Fruit fly (Drosophila melanogaster) whole organism, wandering third instar larva: ENCODE data around the gene CNMa.
A peak's percentile ranks its signal among the peaks of the same experiment; 100 is the strongest.

Source experiments
- Abd-B ChIP-seq: fragments of >200 bp; optimal IDR thresholded peaks from 2 replicates; lab custom pipeline; 2017; ENCODE audit warnings: missing biosample characterization, missing genetic modification characterization
- CG32264 ChIP-seq: fragments of 200-800 bp; sonication (Bioruptor generic); optimal IDR thresholded peaks from 2 replicates; lab custom pipeline; 2016; ENCODE audit warnings: missing biosample characterization, missing genetic modification characterization
- CG9705 ChIP-seq: fragments of 200-800 bp; sonication (Bioruptor generic); optimal IDR thresholded peaks from 2 replicates; lab custom pipeline; 2018; ENCODE audit warnings: missing biosample characterization, mild to moderate bottlenecking, missing genetic modification characterization
- CrebA ChIP-seq: fragments of 200-800 bp; sonication (Bioruptor generic); optimal IDR thresholded peaks from 2 replicates; lab custom pipeline; 2016; ENCODE audit warnings: missing biosample characterization, mild to moderate bottlenecking, missing genetic modification characterization, borderline replicate concordance
- Dfd ChIP-seq: fragments of >200 bp; optimal IDR thresholded peaks from 2 replicates; lab custom pipeline; 2017; ENCODE audit warnings: missing biosample characterization, missing genetic modification characterization
- GATAd ChIP-seq: sonication (Bioruptor generic); optimal IDR thresholded peaks from 2 replicates; lab custom pipeline; 2016; ENCODE audit warnings: missing biosample characterization, missing genetic modification characterization
- HLH106 ChIP-seq: fragments of 200-800 bp; optimal IDR thresholded peaks from 3 replicates; lab custom pipeline; 2019; ENCODE audit warnings: missing biosample characterization, mild to moderate bottlenecking, missing genetic modification characterization, moderate library complexity
- Hr78 ChIP-seq: fragments of >200 bp; optimal IDR thresholded peaks from 2 replicates; lab custom pipeline; 2017; ENCODE audit warnings: missing biosample characterization, missing genetic modification characterization
- Jra ChIP-seq: sonication (Bioruptor generic); optimal IDR thresholded peaks from 2 replicates; lab custom pipeline; 2016; ENCODE audit warnings: missing biosample characterization, missing genetic modification characterization
- Mio ChIP-seq: sonication (Bioruptor generic); optimal IDR thresholded peaks from 2 replicates; lab custom pipeline; 2016; ENCODE audit warnings: missing biosample characterization, missing genetic modification characterization
- Myc ChIP-seq: fragments of >200 bp; optimal IDR thresholded peaks from 2 replicates; lab custom pipeline; 2017
- N ChIP-seq: fragments of >200 bp; optimal IDR thresholded peaks from 2 replicates; lab custom pipeline; 2018; ENCODE audit warnings: missing biosample characterization, missing external identifiers, missing genetic modification characterization
- Rel ChIP-seq, 2 experiments: fragments of 200-800 bp; sonication (Bioruptor generic) in 1 of 2; optimal IDR thresholded peaks; 2 replicates in 1 of 2; 3 replicates in 1 of 2; lab custom pipeline; 2016 to 2019; ENCODE audit warnings: mild to moderate bottlenecking in 2 of 2, missing biosample characterization in 2 of 2, missing genetic modification characterization in 2 of 2, moderate library complexity in 1 of 2
- Sp1 ChIP-seq: fragments of 200-800 bp; sonication (Bioruptor generic); optimal IDR thresholded peaks from 3 replicates; lab custom pipeline; 2019; ENCODE audit warnings: missing biosample characterization, mild to moderate bottlenecking, missing genetic modification characterization, moderate library complexity
- Vsx2 ChIP-seq: fragments of 200-300, 225-300 bp; sonication (Bioruptor generic); optimal IDR thresholded peaks from 2 replicates; lab custom pipeline; 2018; ENCODE audit warnings: missing biosample characterization, missing genetic modification characterization; ENCODE audit not compliant: partially characterized antibody
- brk ChIP-seq: fragments of 200-800 bp; sonication (Bioruptor generic); optimal IDR thresholded peaks from 2 replicates; lab custom pipeline; 2016; ENCODE audit warnings: missing biosample characterization, mild to moderate bottlenecking, missing genetic modification characterization
- dmrt93B ChIP-seq: fragments of 200-800 bp; sonication (Bioruptor generic); optimal IDR thresholded peaks from 2 replicates; lab custom pipeline; 2018; ENCODE audit warnings: missing biosample characterization, mild to moderate bottlenecking, missing genetic modification characterization
- dsf ChIP-seq: sonication (Bioruptor generic); optimal IDR thresholded peaks from 2 replicates; lab custom pipeline; 2016; ENCODE audit warnings: missing biosample characterization, missing genetic modification characterization, borderline replicate concordance
- ey ChIP-seq: fragments of 200-800 bp; sonication (Bioruptor generic); optimal IDR thresholded peaks from 2 replicates; lab custom pipeline; 2016; ENCODE audit warnings: missing biosample characterization, missing genetic modification characterization
- foxo ChIP-seq, 2 experiments: fragments of 200-800 bp; sonication (Bioruptor generic); optimal IDR thresholded peaks; 2 replicates in 1 of 2; 3 replicates in 1 of 2; lab custom pipeline; 2016 to 2017; ENCODE audit warnings: missing biosample characterization in 2 of 2, missing genetic modification characterization in 2 of 2
- fru ChIP-seq: fragments of 200-800 bp; sonication (Bioruptor generic); optimal IDR thresholded peaks from 3 replicates; lab custom pipeline; 2016; ENCODE audit warnings: missing biosample characterization, mild to moderate bottlenecking, missing genetic modification characterization
- h ChIP-seq: fragments of 200-800 bp; sonication (Bioruptor generic); optimal IDR thresholded peaks from 3 replicates; lab custom pipeline; 2016; ENCODE audit warnings: missing biosample characterization, mild to moderate bottlenecking, missing genetic modification characterization
- jim ChIP-seq: fragments of 175-275, 200-325 bp; sonication (Bioruptor generic); optimal IDR thresholded peaks from 2 replicates; lab custom pipeline; 2016; ENCODE audit warnings: missing biosample characterization, mild to moderate bottlenecking, missing genetic modification characterization
- lola ChIP-seq: fragments of >200 bp; optimal IDR thresholded peaks from 2 replicates; lab custom pipeline; 2017; ENCODE audit warnings: missing biosample characterization, missing genetic modification characterization
- pan ChIP-seq: fragments of >200 bp; optimal IDR thresholded peaks from 2 replicates; lab custom pipeline; 2017
- psq ChIP-seq: fragments of 200-800 bp; sonication (Bioruptor generic); optimal IDR thresholded peaks from 3 replicates; lab custom pipeline; 2017; ENCODE audit warnings: missing biosample characterization, mild to moderate bottlenecking, missing genetic modification characterization, moderate library complexity
- rgr ChIP-seq: fragments of 200-800 bp; sonication (Bioruptor generic); optimal IDR thresholded peaks from 3 replicates; lab custom pipeline; 2016; ENCODE audit warnings: missing biosample characterization, mild to moderate bottlenecking, missing genetic modification characterization
- sage ChIP-seq: fragments of 200-800 bp; sonication (Bioruptor generic); optimal IDR thresholded peaks from 2 replicates; lab custom pipeline; 2016; ENCODE audit warnings: missing biosample characterization, mild to moderate bottlenecking, missing genetic modification characterization
- sv ChIP-seq: fragments of 200-800 bp; sonication (Bioruptor generic); optimal IDR thresholded peaks from 3 replicates; lab custom pipeline; 2016; ENCODE audit warnings: missing biosample characterization, missing genetic modification characterization
- tai ChIP-seq: sonication (Bioruptor generic); optimal IDR thresholded peaks from 2 replicates; lab custom pipeline; 2016; ENCODE audit warnings: missing biosample characterization, missing genetic modification characterization
- usp ChIP-seq: fragments of >200 bp; optimal IDR thresholded peaks from 2 replicates; lab custom pipeline; 2017; ENCODE audit warnings: missing biosample characterization, missing genetic modification characterization

CNMa gene

DNA sequence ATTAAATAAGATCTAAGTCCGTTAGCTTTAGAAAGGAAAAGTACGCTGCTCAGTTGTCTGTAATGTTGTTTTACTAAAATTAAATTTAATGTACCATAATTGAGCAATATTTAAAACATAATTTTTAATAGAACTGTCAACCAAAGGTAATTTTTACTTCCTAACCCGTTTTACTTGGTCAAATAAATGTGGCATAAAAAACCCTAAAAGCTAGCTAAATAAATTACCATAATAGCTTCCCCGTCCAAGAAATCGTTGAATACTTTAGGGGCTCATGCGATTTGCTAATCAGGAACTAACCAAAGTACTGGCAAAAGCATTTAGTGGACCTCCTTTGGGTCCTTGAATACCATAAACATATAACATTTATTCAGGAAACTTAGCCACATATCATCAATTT lies 4.9 kb downstream of the CNMa start:
- TF ChIP-seq N (peak; percentile 14), Vsx2 (GFP tag; lab: Kevin White, UChicago) (peak; percentile 52), Myc (lab: Kevin White, UChicago) (peak; percentile 67), dsf (GFP tag; lab: Kevin White, UChicago) (no peak), GATAd (GFP tag; lab: Kevin White, UChicago) (no peak), sage (GFP tag; lab: Kevin White, UChicago) (no peak)

DNA sequence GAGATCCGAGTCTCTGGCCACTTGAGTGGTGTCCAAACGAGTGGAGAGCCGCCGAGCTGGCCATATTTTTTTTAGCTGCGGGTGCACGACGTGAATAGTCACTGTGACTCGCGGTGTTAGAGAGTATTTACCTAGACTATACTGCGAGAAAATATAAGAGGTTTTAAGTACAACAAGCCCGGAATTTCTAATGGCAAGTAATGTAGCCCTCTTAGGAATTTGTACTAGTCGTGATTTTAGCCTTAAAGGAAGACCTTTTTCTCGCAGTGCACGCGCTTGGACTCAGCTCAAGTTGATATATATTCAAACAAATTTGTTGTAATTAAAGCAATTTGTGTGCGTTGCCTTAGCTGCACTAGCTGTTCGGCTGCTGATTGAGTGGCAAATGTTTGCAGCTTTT lies 10.8 kb downstream of the CNMa start:
- TF ChIP-seq rgr (GFP tag; lab: Kevin White, UChicago): no peak
- TF ChIP-seq Jra (GFP tag; lab: Kevin White, UChicago): no peak
- no peak for TF ChIP-seq Mio (GFP tag; lab: Kevin White, UChicago)
- no peak for TF ChIP-seq h
- TF ChIP-seq dmrt93B (GFP tag; lab: Kevin White, UChicago): no peak
- no peak for TF ChIP-seq fru (GFP tag; lab: Kevin White, UChicago)
- no peak for TF ChIP-seq Dfd (GFP tag; lab: Kevin White, UChicago)
- TF ChIP-seq foxo (GFP tag; optimal IDR thresholded peaks at IDR 0.05; lab: Kevin White, UChicago): no peak
- no peak for TF ChIP-seq sage (GFP tag; lab: Kevin White, UChicago)
- no peak for TF ChIP-seq CG32264
- no peak for TF ChIP-seq CrebA (GFP tag; lab: Kevin White, UChicago)
- TF ChIP-seq ey (GFP tag; lab: Kevin White, UChicago): no peak
- no peak for TF ChIP-seq jim (GFP tag; lab: Kevin White, UChicago)
- TF ChIP-seq lola (GFP tag; lab: Kevin White, UChicago): no peak
- no peak for TF ChIP-seq dsf (GFP tag; lab: Kevin White, UChicago)
- no peak for TF ChIP-seq psq (GFP tag; lab: Kevin White, UChicago)
- no peak for TF ChIP-seq pan (lab: Kevin White, UChicago)
- no peak for TF ChIP-seq brk (GFP tag; lab: Kevin White, UChicago)
- no peak for TF ChIP-seq N
- TF ChIP-seq, all 38 proteins: peak for 0

DNA sequence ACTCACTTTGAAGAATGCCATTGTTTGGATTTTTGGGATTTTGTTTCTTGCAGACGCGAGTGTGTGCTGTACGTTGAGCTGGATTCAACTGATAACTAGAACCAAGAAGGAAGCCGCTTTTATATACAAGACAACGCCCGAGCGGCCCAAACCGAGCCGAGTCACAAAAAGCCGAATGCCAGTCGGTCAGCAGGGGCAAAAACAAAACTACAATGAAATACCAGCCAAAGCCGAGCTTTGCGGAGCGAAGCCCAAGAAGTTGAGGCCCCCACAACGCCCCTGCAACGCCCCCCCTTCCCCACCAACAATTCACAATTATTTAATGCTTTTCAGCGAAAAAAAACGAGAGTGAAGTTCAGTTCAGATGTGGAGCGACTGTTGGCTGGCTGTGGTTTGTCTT lies 13.4 kb downstream of the CNMa start, which contains the start of gene Cpr62Bc:
Gene Cpr62Bc (minus strand): TSS at position 101 of the 400 bp plus-strand sequence.
- TF ChIP-seq dmrt93B (GFP tag; lab: Kevin White, UChicago) (no peak), brk (GFP tag; lab: Kevin White, UChicago) (no peak), GATAd (GFP tag; lab: Kevin White, UChicago) (no peak), Vsx2 (GFP tag; lab: Kevin White, UChicago) (no peak), CG32264 (no peak), sage (GFP tag; lab: Kevin White, UChicago) (no peak), N (no peak), Rel (GFP tag; optimal IDR thresholded peaks at IDR 0.05; lab: Kevin White, UChicago) (no peak), Rel (tag; optimal IDR thresholded peaks at IDR 0.05; lab: Kevin White, UChicago) (no peak), Abd-B (GFP tag; lab: Kevin White, UChicago) (no peak), sv (GFP tag; lab: Kevin White, UChicago) (no peak), h (no peak), Mio (GFP tag; lab: Kevin White, UChicago) (no peak), Sp1 (GFP tag; lab: Kevin White, UChicago) (no peak), Dfd (GFP tag; lab: Kevin White, UChicago) (no peak), Jra (GFP tag; lab: Kevin White, UChicago) (no peak), Hr78 (GFP tag; lab: Kevin White, UChicago) (no peak), ey (GFP tag; lab: Kevin White, UChicago) (no peak), HLH106 (tag; lab: Kevin White, UChicago) (no peak)
- TF ChIP-seq, all 38 proteins: peak for 0

DNA sequence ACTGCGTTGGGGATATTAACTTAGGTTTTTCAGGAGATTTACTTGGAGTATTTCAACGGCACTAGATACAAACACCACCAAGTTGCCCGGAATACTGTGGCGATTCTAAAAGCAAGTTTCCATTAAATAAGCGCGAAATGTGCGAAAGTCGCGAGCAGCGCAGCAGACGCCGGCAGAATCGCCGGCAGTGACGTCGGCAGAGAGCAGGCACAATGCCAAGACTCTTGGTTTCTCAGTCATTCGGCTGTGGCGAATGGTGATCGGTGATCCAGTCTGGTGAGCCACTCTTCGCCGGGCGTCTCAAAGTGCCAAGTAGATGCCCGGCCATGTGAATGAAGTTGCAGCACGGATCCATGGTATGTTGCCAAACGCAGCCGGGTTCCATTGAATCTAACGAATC lies 20.3 kb downstream of the CNMa start, which contains the start of gene Cpr62Bb:
Gene Cpr62Bb (minus strand): TSS at position 101 of the 400 bp plus-strand sequence.
- TF ChIP-seq sage (GFP tag; lab: Kevin White, UChicago): no peak
- no peak for TF ChIP-seq tai
- no peak for TF ChIP-seq Dfd (GFP tag; lab: Kevin White, UChicago)
- no peak for TF ChIP-seq CG9705 (GFP tag; lab: Kevin White, UChicago)
- no peak for TF ChIP-seq ey (GFP tag; lab: Kevin White, UChicago)

DNA sequence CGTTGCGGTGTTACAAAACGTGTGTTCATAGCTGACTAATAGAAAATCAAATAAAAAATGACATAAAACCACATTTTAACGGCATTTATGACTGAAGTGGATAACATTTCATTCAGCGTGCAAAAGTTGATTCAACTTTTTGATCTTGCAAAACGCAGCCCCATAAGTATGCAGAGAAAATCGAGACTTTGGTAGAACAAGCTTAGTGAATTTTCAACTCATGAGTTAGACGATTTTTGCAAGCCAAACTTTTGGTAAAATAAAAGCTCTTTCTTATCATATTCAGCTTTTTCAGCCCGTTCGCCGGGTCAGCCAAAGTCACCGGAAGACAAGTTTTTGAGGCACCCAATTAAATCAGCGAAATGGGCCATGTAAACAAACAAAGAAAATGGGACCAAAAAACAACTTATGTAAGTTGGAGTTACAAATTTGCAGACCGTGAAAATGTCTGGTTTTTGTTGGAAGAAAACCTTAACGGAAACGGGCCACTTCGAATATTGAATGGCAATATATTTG lies 23.6 kb downstream of the CNMa start, which contains the start of gene Cpr62Ba:
Gene Cpr62Ba (minus strand): TSS at position 31 of the 516 bp plus-strand sequence.
- TF ChIP-seq usp (GFP tag; lab: Kevin White, UChicago): no peak
- peak; percentile 63 for TF ChIP-seq Myc (lab: Kevin White, UChicago)
- no peak for TF ChIP-seq fru (GFP tag; lab: Kevin White, UChicago)
